Worm (Caenorhabditis elegans): Measurements from ENCODE around the gene F41F3.1.

- TF ChIP-seq nhr-237 (tag; optimal IDR thresholded peaks at IDR 0.05), result no peak
- TF ChIP-seq mep-1 (tag; optimal IDR thresholded peaks at IDR 0.05), result no peak
- TF ChIP-seq mls-2 (tag; optimal IDR thresholded peaks at IDR 0.05), result no peak
- TF ChIP-seq lin-32 (GFP tag; optimal IDR thresholded peaks at IDR 0.05), result no peak
- TF ChIP-seq mab-5 (tag; optimal IDR thresholded peaks at IDR 0.05), result no peak
- no peak for TF ChIP-seq ztf-11 (tag; optimal IDR thresholded peaks at IDR 0.05)
- no peak for TF ChIP-seq unc-62 (GFP tag; optimal IDR thresholded peaks at IDR 0.05)
- TF ChIP-seq blmp-1 (tag; optimal IDR thresholded peaks at IDR 0.05), result no peak
- no peak for TF ChIP-seq ces-1 (GFP tag; optimal IDR thresholded peaks at IDR 0.05)
- TF ChIP-seq elt-3 (tag; optimal IDR thresholded peaks at IDR 0.05), result no peak
- no peak for TF ChIP-seq unc-39 (tag; optimal IDR thresholded peaks at IDR 0.05)
Observed at ce11 chrV:4676092-4676491, 21.7 kb downstream of the F41F3.1 start, which contains the start of gene K03B4.6.
